Fruit fly (Drosophila melanogaster) whole organism, embryonic: ENCODE data around the gene CG13694.
A peak's percentile ranks its signal among the peaks of the same experiment; 100 is the strongest.

ENCODE experiments used
- Abd-B ChIP-seq: fragments of 200-800 bp; sonication (Bioruptor generic); optimal IDR thresholded peaks from 2 replicates; lab custom pipeline; 2018; ENCODE audit warnings: missing biosample characterization, mild to moderate bottlenecking, missing genetic modification characterization, moderate library complexity
- Adf1 ChIP-seq: fragments of 200-800 bp; sonication (Bioruptor generic); IDR thresholded peaks from 2 replicates; pipeline ENCODE4 v1.3.6; 2022; ENCODE audit warnings: missing biosample characterization, missing genetic modification characterization
- Awh ChIP-seq: fragments of 200-800 bp; sonication (Bioruptor generic); IDR thresholded peaks from 2 replicates; pipeline ENCODE4, ENCODE4 v1.3.6; 2022; ENCODE audit warnings: missing biosample characterization, missing genetic modification characterization
- CG10543 ChIP-seq: fragments of 200-800 bp; sonication (Bioruptor generic); optimal IDR thresholded peaks from 3 replicates; lab custom pipeline; 2017; ENCODE audit warnings: missing biosample characterization, mild to moderate bottlenecking, missing genetic modification characterization, moderate library complexity
- CG11085 ChIP-seq: fragments of 200-800 bp; sonication (Bioruptor generic); IDR thresholded peaks from 2 replicates; pipeline ENCODE4 v1.3.6; 2022; ENCODE audit warnings: missing biosample characterization, missing genetic modification characterization
- CG15073 ChIP-seq: fragments of 200-800 bp; sonication (Bioruptor generic); optimal IDR thresholded peaks from 2 replicates; lab custom pipeline; 2016; ENCODE audit warnings: missing biosample characterization, missing genetic modification characterization
- CG15514 ChIP-seq: fragments of 200-800 bp; sonication (Bioruptor generic); optimal IDR thresholded peaks from 3 replicates; lab custom pipeline; 2017; ENCODE audit warnings: missing biosample characterization, missing genetic modification characterization, mild to moderate bottlenecking, moderate library complexity, missing genetic modification reagents
- CG16779 ChIP-seq: fragments of 200-800 bp; sonication (Bioruptor generic); IDR thresholded peaks from 2 replicates; pipeline ENCODE4 v1.3.6; 2022; ENCODE audit warnings: missing biosample characterization, missing genetic modification characterization
- CG18262 ChIP-seq: fragments of 200-800 bp; optimal IDR thresholded peaks from 3 replicates; lab custom pipeline; 2019; ENCODE audit warnings: missing biosample characterization, mild to moderate bottlenecking, missing genetic modification characterization, moderate library complexity
- CG18764 ChIP-seq: fragments of 200-800 bp; sonication (Bioruptor generic); optimal IDR thresholded peaks from 3 replicates; lab custom pipeline; 2016; ENCODE audit warnings: missing biosample characterization, missing genetic modification characterization
- CG2116 ChIP-seq: fragments of 200-800 bp; sonication (Bioruptor generic); optimal IDR thresholded peaks from 3 replicates; lab custom pipeline; 2018; ENCODE audit warnings: missing biosample characterization, mild to moderate bottlenecking, missing genetic modification characterization
- CG30403 ChIP-seq: fragments of 200-800 bp; sonication (Bioruptor generic); optimal IDR thresholded peaks from 3 replicates; lab custom pipeline; 2016; ENCODE audit warnings: missing biosample characterization, missing genetic modification characterization
- CG30431 ChIP-seq: fragments of 200-800 bp; sonication (Bioruptor generic); optimal IDR thresholded peaks from 2 replicates; lab custom pipeline; 2017; ENCODE audit warnings: missing biosample characterization, missing genetic modification characterization
- CG31388 ChIP-seq: fragments of 200-800 bp; sonication (Bioruptor generic); optimal IDR thresholded peaks from 2 replicates; lab custom pipeline; 2016; ENCODE audit warnings: missing biosample characterization, missing genetic modification characterization
- CG4617 ChIP-seq: fragments of 200-800 bp; sonication (Bioruptor generic); optimal IDR thresholded peaks from 3 replicates; lab custom pipeline; 2016; ENCODE audit warnings: missing biosample characterization, missing genetic modification characterization, borderline replicate concordance
- CG6854 ChIP-seq: fragments of 200-800 bp; sonication (Bioruptor generic); optimal IDR thresholded peaks from 3 replicates; lab custom pipeline; 2017; ENCODE audit warnings: missing biosample characterization, mild to moderate bottlenecking, missing genetic modification characterization
- CG7372 ChIP-seq: fragments of 200-800 bp; sonication (Bioruptor generic); IDR thresholded peaks from 2 replicates; pipeline ENCODE4 v1.3.6; 2022; ENCODE audit warnings: missing biosample characterization, missing genetic modification characterization
- CG7745 ChIP-seq: fragments of 200-800 bp; sonication (Bioruptor generic); optimal IDR thresholded peaks from 2 replicates; lab custom pipeline; 2018; ENCODE audit warnings: missing biosample characterization, mild to moderate bottlenecking, missing genetic modification characterization, moderate library complexity
- CG7987 ChIP-seq: fragments of 200-800 bp; sonication (Bioruptor generic); optimal IDR thresholded peaks from 2 replicates; lab custom pipeline; 2018; ENCODE audit warnings: missing biosample characterization, mild to moderate bottlenecking, missing genetic modification characterization, moderate library complexity
- CoRest ChIP-seq: fragments of 200-800 bp; sonication (Bioruptor generic); optimal IDR thresholded peaks from 3 replicates; lab custom pipeline; 2018; ENCODE audit warnings: missing biosample characterization, mild to moderate bottlenecking, missing genetic modification characterization, moderate library complexity
- Dp ChIP-seq: fragments of 200-800 bp; sonication (Bioruptor generic); optimal IDR thresholded peaks from 2 replicates; lab custom pipeline; 2018; ENCODE audit warnings: missing biosample characterization, mild to moderate bottlenecking, missing genetic modification characterization, moderate library complexity
- Drgx ChIP-seq: fragments of 200-800 bp; sonication (Bioruptor generic); IDR thresholded peaks from 2 replicates; pipeline ENCODE4 v1.3.6; 2022; ENCODE audit warnings: missing biosample characterization, missing genetic modification characterization
- Ets65A ChIP-seq: fragments of 200-800 bp; sonication (Bioruptor generic); peaks from one replicate; lab custom pipeline; 2016; ENCODE audit warnings: missing biosample characterization, missing genetic modification characterization
- Ets97D ChIP-seq: fragments of 200-800 bp; sonication (Bioruptor generic); optimal IDR thresholded peaks from 3 replicates; lab custom pipeline; 2016; ENCODE audit warnings: missing biosample characterization, missing genetic modification characterization
- Fer2 ChIP-seq: fragments of 200-800 bp; sonication (Bioruptor generic); optimal IDR thresholded peaks from 2 replicates; lab custom pipeline; 2018; ENCODE audit warnings: missing biosample characterization, mild to moderate bottlenecking, missing genetic modification characterization, moderate library complexity
- Hr3 ChIP-seq: fragments of 200-800 bp; sonication (Bioruptor generic); optimal IDR thresholded peaks from 3 replicates; lab custom pipeline; 2016; ENCODE audit warnings: missing biosample characterization, missing genetic modification characterization
- Hr39 ChIP-seq: fragments of >200 bp; optimal IDR thresholded peaks from 2 replicates; lab custom pipeline; 2017
- Hr51 ChIP-seq, 2 experiments: fragments of 200-800 bp; sonication (Bioruptor generic); optimal IDR thresholded peaks; 2 replicates in 1 of 2; 3 replicates in 1 of 2; lab custom pipeline; 2016 to 2018; ENCODE audit warnings: missing biosample characterization in 2 of 2, missing genetic modification characterization in 2 of 2, mild to moderate bottlenecking in 1 of 2, moderate library complexity in 1 of 2
- Hsf ChIP-seq: fragments of 200-800 bp; sonication (Bioruptor generic); optimal IDR thresholded peaks from 3 replicates; lab custom pipeline; 2016; ENCODE audit warnings: missing biosample characterization, missing genetic modification characterization
- Mes4 ChIP-seq: fragments of 200-800 bp; sonication (Bioruptor generic); optimal IDR thresholded peaks from 2 replicates; lab custom pipeline; 2016; ENCODE audit warnings: missing biosample characterization, missing genetic modification characterization
- NfI ChIP-seq: fragments of 200-800 bp; sonication (Bioruptor generic); optimal IDR thresholded peaks from 3 replicates; lab custom pipeline; 2018; ENCODE audit warnings: missing biosample characterization, mild to moderate bottlenecking, missing genetic modification characterization, moderate library complexity
- Sox100B ChIP-seq: fragments of 200-800 bp; sonication (Bioruptor generic); optimal IDR thresholded peaks from 3 replicates; lab custom pipeline; 2018; ENCODE audit warnings: missing biosample characterization, mild to moderate bottlenecking, missing genetic modification characterization
- Sry-β ChIP-seq: fragments of 200-800 bp; sonication (Bioruptor generic); optimal IDR thresholded peaks from 2 replicates; lab custom pipeline; 2018; ENCODE audit warnings: missing biosample characterization, mild to moderate bottlenecking, missing genetic modification characterization, moderate library complexity
- Ssrp ChIP-seq: fragments of 200-800 bp; sonication (Bioruptor generic); optimal IDR thresholded peaks from 2 replicates; lab custom pipeline; 2018; ENCODE audit warnings: missing biosample characterization, mild to moderate bottlenecking, missing genetic modification characterization, moderate library complexity
- Vsx1 ChIP-seq: fragments of 200-800 bp; sonication (Bioruptor generic); optimal IDR thresholded peaks from 2 replicates; lab custom pipeline; 2017; ENCODE audit warnings: missing biosample characterization, mild to moderate bottlenecking, missing genetic modification characterization, missing genetic modification reagents
- az2 ChIP-seq: fragments of 200-800 bp; sonication (Bioruptor generic); optimal IDR thresholded peaks from 3 replicates; lab custom pipeline; 2016; ENCODE audit warnings: missing biosample characterization, missing genetic modification characterization
- corto ChIP-seq: fragments of 200-800 bp; sonication (Bioruptor generic); optimal IDR thresholded peaks from 2 replicates; lab custom pipeline; 2016; ENCODE audit warnings: missing biosample characterization, mild to moderate bottlenecking, missing genetic modification characterization, moderate library complexity
- croc ChIP-seq: fragments of 200-800 bp; sonication (Bioruptor generic); conservative IDR thresholded peaks from 3 replicates; pipeline ENCODE4 v1.3.6; 2022; ENCODE audit warnings: missing biosample characterization, missing genetic modification characterization
- crp ChIP-seq, 2 experiments: fragments of 200-800 bp; sonication (Bioruptor generic); optimal IDR thresholded peaks; 2 replicates in 1 of 2; 3 replicates in 1 of 2; lab custom pipeline; 2017; ENCODE audit warnings: missing biosample characterization in 2 of 2, missing genetic modification characterization in 2 of 2, mild to moderate bottlenecking in 1 of 2, moderate library complexity in 1 of 2
- ftz-f1 ChIP-seq: fragments of 200-800 bp; sonication (Bioruptor generic); optimal IDR thresholded peaks from 2 replicates; lab custom pipeline; 2016; ENCODE audit warnings: missing biosample characterization, missing genetic modification characterization
- gt ChIP-seq: fragments of 200-800 bp; sonication (Bioruptor generic); IDR thresholded peaks from 2 replicates; pipeline ENCODE4 v1.3.6; 2022; ENCODE audit warnings: missing biosample characterization, missing genetic modification characterization
- kni ChIP-seq: fragments of 200-800 bp; sonication (Bioruptor generic); optimal IDR thresholded peaks from 3 replicates; lab custom pipeline; 2017; ENCODE audit warnings: mild to moderate bottlenecking, missing biosample characterization, missing genetic modification reagents, missing genetic modification characterization
- odd ChIP-seq: fragments of 200-800 bp; sonication (Bioruptor generic); optimal IDR thresholded peaks from 2 replicates; lab custom pipeline; 2017; ENCODE audit warnings: missing biosample characterization, mild to moderate bottlenecking, missing genetic modification characterization
- pb ChIP-seq: fragments of 200-800 bp; sonication (Bioruptor generic); optimal IDR thresholded peaks from 3 replicates; lab custom pipeline; 2016; ENCODE audit warnings: missing biosample characterization, missing genetic modification characterization
- slp2 ChIP-seq: fragments of 200-800 bp; sonication (Bioruptor generic); optimal IDR thresholded peaks from 2 replicates; lab custom pipeline; 2016; ENCODE audit warnings: missing biosample characterization, missing genetic modification characterization
- tup ChIP-seq: fragments of 200-800 bp; sonication (Bioruptor generic); optimal IDR thresholded peaks from 2 replicates; lab custom pipeline; 2016; ENCODE audit warnings: missing biosample characterization, mild to moderate bottlenecking, missing genetic modification characterization, moderate library complexity
- twi ChIP-seq: fragments of 200-800 bp; optimal IDR thresholded peaks from 2 replicates; lab custom pipeline; 2019; ENCODE audit warnings: missing biosample characterization, mild to moderate bottlenecking, missing genetic modification characterization, moderate library complexity
- unc-4 ChIP-seq: fragments of 200-800 bp; sonication (Bioruptor generic); IDR thresholded peaks from 2 replicates; pipeline ENCODE4 v1.3.6; 2022; ENCODE audit warnings: missing biosample characterization, missing genetic modification characterization; ENCODE audit not compliant: partially characterized antibody
- vfl ChIP-seq: fragments of 200-800 bp; sonication (Bioruptor generic); optimal IDR thresholded peaks from 2 replicates; lab custom pipeline; 2016; ENCODE audit warnings: missing biosample characterization, missing genetic modification characterization
- wek ChIP-seq: fragments of 200-800 bp; sonication (Bioruptor generic); optimal IDR thresholded peaks from 3 replicates; lab custom pipeline; 2018; ENCODE audit warnings: missing biosample characterization, mild to moderate bottlenecking, missing genetic modification characterization, moderate library complexity
- zen ChIP-seq: fragments of 200-800 bp; sonication (Bioruptor generic); optimal IDR thresholded peaks from 3 replicates; lab custom pipeline; 2018; ENCODE audit warnings: missing biosample characterization, mild to moderate bottlenecking, missing genetic modification characterization, moderate library complexity

The CG13694 gene

dm6 chr2L:106540-106939 lies 9.7 kb downstream of the CG13694 start, which contains the start of the genes Nhe1 and Sam-S (continued):
- TF ChIP-seq Drgx = no peak
- TF ChIP-seq Hsf (GFP tag; lab: Kevin White, UChicago) = no peak
- no peak for TF ChIP-seq Sox100B (GFP tag; lab: Kevin White, UChicago)
- no peak for TF ChIP-seq CG7372 (GFP tag; lab: Robert Waterston, UW)
- TF ChIP-seq kni (GFP tag; lab: Kevin White, UChicago) = no peak
- no peak for TF ChIP-seq Fer2 (tag; lab: Kevin White, UChicago)
- peak; percentile 6 for TF ChIP-seq Ets97D (GFP tag; lab: Kevin White, UChicago)
- no peak for TF ChIP-seq Abd-B (GFP tag; lab: Kevin White, UChicago)
- no peak for TF ChIP-seq az2 (GFP tag; lab: Kevin White, UChicago)
- no peak for TF ChIP-seq CG30403 (GFP tag; lab: Kevin White, UChicago)
- TF ChIP-seq Hr51 (GFP tag; optimal IDR thresholded peaks at IDR 0.05; lab: Kevin White, UChicago) = no peak
- no peak for TF ChIP-seq wek (GFP tag; lab: Kevin White, UChicago)
- TF ChIP-seq CG11085 (GFP tag; lab: Robert Waterston, UW) = no peak
- TF ChIP-seq CG18764 = no peak
- no peak for TF ChIP-seq Awh (GFP tag; lab: Robert Waterston, UW)
- TF ChIP-seq CG15073 (GFP tag; lab: Kevin White, UChicago) = no peak
- TF ChIP-seq CG7745 (tag; lab: Kevin White, UChicago) = no peak
- 0 out of 2 replicates have a peak, but pooled peaks have one; percentile 35 for TF ChIP-seq unc-4 (GFP tag; lab: Robert Waterston, UW)
- peak in 1 of 2 experiments; percentile 78 for TF ChIP-seq crp (GFP tag; optimal IDR thresholded peaks at IDR 0.05; lab: Kevin White, UChicago)
- TF ChIP-seq zen (tag; lab: Kevin White, UChicago) = no peak
- peak; percentile 83 for TF ChIP-seq Dp (GFP tag; lab: Kevin White, UChicago)
- no peak for TF ChIP-seq corto (GFP tag; lab: Kevin White, UChicago)
- no peak for TF ChIP-seq ftz-f1
- TF ChIP-seq tup (GFP tag; lab: Kevin White, UChicago) = no peak
- no peak for TF ChIP-seq CG10543 (GFP tag; lab: Kevin White, UChicago)
- no peak for TF ChIP-seq CG30431 (GFP tag; lab: Kevin White, UChicago)
- TF ChIP-seq CG2116 (GFP tag; lab: Kevin White, UChicago) = peak; percentile 29
- TF ChIP-seq CG16779 (GFP tag; lab: Robert Waterston, UW) = no peak
- TF ChIP-seq NfI (GFP tag; lab: Kevin White, UChicago) = no peak
- no peak for TF ChIP-seq Ssrp
- TF ChIP-seq CG15514 (GFP tag; lab: Kevin White, UChicago) = peak; percentile 95
- peak; percentile 15 for TF ChIP-seq twi
- peak; percentile 38 for TF ChIP-seq CG4617 (GFP tag; lab: Kevin White, UChicago)
- TF ChIP-seq CG31388 (GFP tag; lab: Kevin White, UChicago) = no peak

- TF ChIP-seq Dp (GFP tag; lab: Kevin White, UChicago) = peak; percentile 59
- TF ChIP-seq CG6854 (GFP tag; lab: Kevin White, UChicago) = no peak
- TF ChIP-seq odd (GFP tag; lab: Kevin White, UChicago) = no peak
- no peak for TF ChIP-seq slp2 (GFP tag; lab: Kevin White, UChicago)
- TF ChIP-seq Ets65A (GFP tag; lab: Kevin White, UChicago) = peak; percentile 63
- no peak for TF ChIP-seq Mes4 (GFP tag; lab: Kevin White, UChicago)
- TF ChIP-seq Sry-β (GFP tag; lab: Kevin White, UChicago) = no peak
- TF ChIP-seq Hr3 = no peak
- peak; percentile 44 for TF ChIP-seq CG18262 (tag; lab: Kevin White, UChicago)
- TF ChIP-seq Vsx1 = no peak
- no peak for TF ChIP-seq CoRest
- no peak for TF ChIP-seq Hr39
- TF ChIP-seq CG7987 (GFP tag; lab: Kevin White, UChicago) = peak; percentile 16
- TF ChIP-seq Adf1 (GFP tag; lab: Robert Waterston, UW) = no peak
- TF ChIP-seq gt (GFP tag; lab: Robert Waterston, UW) = no peak
- TF ChIP-seq pb (GFP tag; lab: Kevin White, UChicago) = no peak
- peak; percentile 23 for TF ChIP-seq vfl (GFP tag; lab: Kevin White, UChicago)
- no peak for TF ChIP-seq croc (GFP tag; lab: Robert Waterston, UW)
Measured at dm6 chr2L:102161-102761, 14.0 kb downstream of the CG13694 start, which contains the start of gene Creld. Gene Creld (plus strand): TSS chr2L:102380.
